Worm (Caenorhabditis elegans): ENCODE measurements around the gene nhr-149.

Gene nhr-149

DNA sequence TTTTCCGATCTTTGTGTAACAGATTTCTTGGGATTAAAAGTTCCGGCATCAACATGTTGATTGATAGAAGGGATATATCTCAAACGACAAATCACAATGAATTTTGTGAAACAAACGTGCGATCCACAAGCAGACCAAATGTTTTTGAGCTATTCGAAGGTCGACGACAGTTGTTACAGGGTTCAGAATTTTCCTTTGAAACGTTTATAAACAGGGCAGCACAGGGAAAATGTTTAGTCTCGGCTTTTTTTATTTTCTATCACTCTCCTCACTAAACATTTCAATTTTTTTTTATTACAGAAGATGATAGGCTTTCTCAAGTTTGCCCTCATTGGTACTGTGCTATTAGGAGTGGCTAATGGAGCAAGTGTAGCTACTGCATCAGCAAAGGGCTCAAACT lies 15.5 kb upstream of the nhr-149 start, which contains the start of gene exc-13:
Gene exc-13, plus strand, starts transcription at position 301 of the 400 bp plus-strand sequence.
- TF ChIP-seq sdc-2 (tag; optimal IDR thresholded peaks at IDR 0.05) (no peak), hlh-30 (tag; optimal IDR thresholded peaks at IDR 0.05; ENCODE audit: insufficient read depth) (no peak), unc-42 (tag; optimal IDR thresholded peaks at IDR 0.05) (no peak), lin-11 (tag; optimal IDR thresholded peaks at IDR 0.05) (no peak), ets-4 (tag; optimal IDR thresholded peaks at IDR 0.05) (no peak), tbx-2 (tag; optimal IDR thresholded peaks at IDR 0.05) (no peak), K09A11.1 (tag; optimal IDR thresholded peaks at IDR 0.05; ENCODE audit: insufficient read depth) (no peak), hlh-13 (GFP tag; optimal IDR thresholded peaks at IDR 0.05) (no peak), ceh-19 (GFP tag; optimal IDR thresholded peaks at IDR 0.05) (no peak), pag-3 (tag; optimal IDR thresholded peaks at IDR 0.05; ENCODE audit: borderline replicate concordance) (no peak), odd-2 (tag; optimal IDR thresholded peaks at IDR 0.05) (no peak), madf-2 (tag; optimal IDR thresholded peaks at IDR 0.05) (no peak), F13H6.1 (tag; optimal IDR thresholded peaks at IDR 0.05) (no peak), npax-4 (tag; optimal IDR thresholded peaks at IDR 0.05) (no peak), dve-1 (tag; optimal IDR thresholded peaks at IDR 0.05) (no peak), pha-4 (tag; optimal IDR thresholded peaks at IDR 0.05) (no peak), rnt-1 (tag; optimal IDR thresholded peaks at IDR 0.05) (no peak)

DNA sequence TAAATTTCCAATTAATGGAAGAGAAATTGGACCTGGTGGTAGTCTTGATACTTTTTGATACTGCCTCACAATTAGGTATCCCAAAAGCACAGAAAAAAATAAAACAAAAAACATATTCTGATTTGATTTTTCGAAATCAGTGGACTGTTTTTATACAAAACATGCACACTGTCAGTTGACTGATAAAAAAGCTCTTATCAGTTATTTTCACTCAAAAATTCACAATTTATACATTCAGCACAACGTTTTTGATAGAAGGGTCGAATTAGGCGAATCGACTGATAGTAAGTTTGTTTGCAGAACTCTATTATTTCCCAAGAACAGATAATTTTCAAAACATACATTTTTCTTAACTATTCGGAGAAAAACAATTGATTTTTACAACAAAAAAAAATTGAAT lies 14.6 kb upstream of the nhr-149 start, which contains the start of gene cyp-35A2:
Gene cyp-35A2, minus strand, starts transcription at position 124 of the 400 bp plus-strand sequence.
- TF ChIP-seq hlh-15 (tag; optimal IDR thresholded peaks at IDR 0.05) (no peak), elt-2 (tag; optimal IDR thresholded peaks at IDR 0.05) (peak; percentile 64), ceh-22 (tag; optimal IDR thresholded peaks at IDR 0.05) (no peak), pha-2 (tag; optimal IDR thresholded peaks at IDR 0.05) (no peak)

DNA sequence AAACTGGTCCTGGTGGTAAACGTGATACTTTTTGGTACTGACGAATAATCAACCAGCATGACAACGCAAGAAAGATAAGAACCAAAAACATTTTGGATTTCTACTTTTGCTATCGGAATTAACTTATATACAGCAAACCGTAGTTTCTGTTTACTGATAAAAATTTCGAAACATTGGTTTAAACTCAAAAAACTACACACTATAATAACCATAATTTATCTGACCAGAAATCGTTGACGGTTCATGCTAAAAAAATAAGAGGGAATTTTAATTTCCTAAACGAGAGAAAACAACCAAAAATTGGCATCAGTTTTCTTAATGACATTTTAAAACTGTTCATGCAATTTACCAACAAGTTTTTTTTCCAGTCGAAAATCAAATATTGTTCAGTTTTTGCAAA lies 12.2 kb upstream of the nhr-149 start, which contains the start of gene cyp-35A1:
Gene cyp-35A1, minus strand, starts transcription at position 101 of the 400 bp plus-strand sequence.
- TF ChIP-seq ahr-1 (tag; optimal IDR thresholded peaks at IDR 0.05), result no peak
- TF ChIP-seq hlh-30 (tag; optimal IDR thresholded peaks at IDR 0.05; ENCODE audit: insufficient read depth), result no peak
- TF ChIP-seq dmd-4 (tag; optimal IDR thresholded peaks at IDR 0.05; ENCODE audit: borderline replicate concordance), result no peak
- no peak for TF ChIP-seq ceh-9 (tag; optimal IDR thresholded peaks at IDR 0.05)
- no peak for TF ChIP-seq ceh-45 (GFP tag; IDR thresholded peaks at IDR 0.05)
- TF ChIP-seq unc-42 (tag; optimal IDR thresholded peaks at IDR 0.05), result no peak
- no peak for TF ChIP-seq pros-1 (tag; optimal IDR thresholded peaks at IDR 0.05)
- no peak for TF ChIP-seq ceh-14 (tag; optimal IDR thresholded peaks at IDR 0.05)
- no peak for TF ChIP-seq sox-4 (tag; optimal IDR thresholded peaks at IDR 0.05)
- no peak for TF ChIP-seq syd-9 (tag; optimal IDR thresholded peaks at IDR 0.05)
- TF ChIP-seq ceh-2 (tag; optimal IDR thresholded peaks at IDR 0.05), result no peak
- no peak for TF ChIP-seq pha-4 (tag; optimal IDR thresholded peaks at IDR 0.05)

DNA sequence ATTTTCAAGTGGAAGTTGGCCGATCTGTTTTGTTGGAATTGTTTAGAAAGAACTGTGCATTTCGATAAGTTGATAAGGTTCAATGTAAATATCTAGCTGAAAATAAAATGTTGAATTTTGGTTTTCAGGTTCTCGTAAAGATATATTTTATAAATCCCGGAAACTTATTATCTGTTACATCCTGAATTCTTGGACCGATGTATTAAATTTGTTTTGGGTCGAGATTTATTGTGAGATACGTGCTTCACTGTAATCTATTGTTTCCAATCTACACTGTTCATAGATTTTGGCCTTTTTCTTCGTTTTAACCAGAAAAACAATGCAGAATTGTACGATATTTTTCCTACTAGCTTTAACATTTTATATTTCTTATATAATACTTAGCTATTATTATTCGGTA lies 7.7 kb upstream of the nhr-149 start, which contains the start of gene C03G6.6:
Gene C03G6.6, plus strand, starts transcription at position 301 of the 400 bp plus-strand sequence.
- TF ChIP-seq unc-3 (GFP tag; conservative IDR thresholded peaks at IDR 0.05), result no peak
- TF ChIP-seq unc-3 (tag; optimal IDR thresholded peaks at IDR 0.05), result no peak
- no peak for TF ChIP-seq fkh-10 (GFP tag; optimal IDR thresholded peaks at IDR 0.05)
- no peak for TF ChIP-seq ama-1 (optimal IDR thresholded peaks at IDR 0.05)
- TF ChIP-seq lin-11 (tag; optimal IDR thresholded peaks at IDR 0.05), result no peak
- TF ChIP-seq ceh-18 (tag; optimal IDR thresholded peaks at IDR 0.05), result no peak
- no peak for TF ChIP-seq ttx-3 (tag; optimal IDR thresholded peaks at IDR 0.05)
- no peak for TF ChIP-seq hlh-30 (tag; optimal IDR thresholded peaks at IDR 0.05; ENCODE audit: insufficient read depth)
- no peak for TF ChIP-seq pqm-1 (tag; optimal IDR thresholded peaks at IDR 0.05)
- TF ChIP-seq ceh-48 (tag; optimal IDR thresholded peaks at IDR 0.05), result no peak
- TF ChIP-seq madf-2 (tag; optimal IDR thresholded peaks at IDR 0.05), result no peak
- no peak for TF ChIP-seq ceh-45 (GFP tag; IDR thresholded peaks at IDR 0.05)
- no peak for TF ChIP-seq pag-3 (tag; optimal IDR thresholded peaks at IDR 0.05; ENCODE audit: borderline replicate concordance)
- no peak for TF ChIP-seq zip-5 (tag; optimal IDR thresholded peaks at IDR 0.05)
- TF ChIP-seq sdc-2 (tag; optimal IDR thresholded peaks at IDR 0.05), result no peak
- no peak for TF ChIP-seq eyg-1 (tag; optimal IDR thresholded peaks at IDR 0.05)
- no peak for TF ChIP-seq pha-4 (tag; optimal IDR thresholded peaks at IDR 0.05)
- no peak for TF ChIP-seq fax-1 (tag; optimal IDR thresholded peaks at IDR 0.05)
- no peak for TF ChIP-seq tbx-2 (tag; optimal IDR thresholded peaks at IDR 0.05)
- no peak for TF ChIP-seq ahr-1 (tag; optimal IDR thresholded peaks at IDR 0.05)
